Worm (Caenorhabditis elegans) whole organism, L1 larva: ENCODE measurements around the gene Y62H9A.15.

Experiments
- C04F5.9 ChIP-seq: sonication (generic microtip); optimal IDR thresholded peaks from 2 replicates; lab custom pipeline; 2016; ENCODE audit warnings: missing genetic modification characterization, missing compliant biosample characterization
- C16A3.4 ChIP-seq: fragments of 150-350 bp; optimal IDR thresholded peaks from 2 replicates; lab custom pipeline; 2014; ENCODE audit warnings: missing biosample characterization, missing genetic modification characterization
- C34B4.2 ChIP-seq: sonication (generic microtip); optimal IDR thresholded peaks from 2 replicates; lab custom pipeline; 2017; ENCODE audit warnings: mild to moderate bottlenecking, missing genetic modification characterization, missing compliant biosample characterization
- aha-1 ChIP-seq: fragments of 150-350 bp; optimal IDR thresholded peaks from 2 replicates; lab custom pipeline; 2014; ENCODE audit warnings: missing biosample characterization, missing genetic modification characterization
- aly-2 ChIP-seq: fragments of 150-350 bp; optimal IDR thresholded peaks from 2 replicates; lab custom pipeline; 2014; ENCODE audit warnings: missing biosample characterization, missing genetic modification characterization
- ceh-63 ChIP-seq: fragments of 200-800 bp; sonication (Bioruptor generic); optimal IDR thresholded peaks from 2 replicates; lab custom pipeline; 2018; ENCODE audit warnings: mild to moderate bottlenecking, missing genetic modification characterization, missing compliant biosample characterization
- ceh-8 ChIP-seq: fragments of 200-800 bp; sonication (Bioruptor generic); optimal IDR thresholded peaks from 2 replicates; lab custom pipeline; 2018; ENCODE audit warnings: mild to moderate bottlenecking, missing genetic modification characterization, moderate library complexity, missing compliant biosample characterization
- ceh-82 ChIP-seq, 3 experiments: fragments of 150-350 bp in 1 of 3; sonication (generic microtip) in 2 of 3; optimal IDR thresholded peaks; 2 replicates each; lab custom pipeline; 2014 to 2017; ENCODE audit warnings: missing biosample characterization in 3 of 3, missing genetic modification characterization in 3 of 3
- ceh-88 ChIP-seq: fragments of 200-800 bp; sonication (Bioruptor generic); IDR thresholded peaks from 2 replicates; pipeline ENCODE4 v1.3.6; 2022; ENCODE audit warnings: missing genetic modification characterization, missing compliant biosample characterization
- ces-1 ChIP-seq: fragments of 150-350 bp; optimal IDR thresholded peaks from 2 replicates; lab custom pipeline; 2014; ENCODE audit warnings: missing biosample characterization, missing genetic modification reagents, missing genetic modification characterization
- dsc-1 ChIP-seq: sonication (generic microtip); optimal IDR thresholded peaks from 2 replicates; lab custom pipeline; 2016; ENCODE audit warnings: mild to moderate bottlenecking, missing genetic modification characterization, missing compliant biosample characterization
- egl-27 ChIP-seq, 2 experiments: fragments of 150-350 bp in 1 of 2; sonication (generic microtip); optimal IDR thresholded peaks; 3 replicates each; lab custom pipeline; 2017 to 2018; ENCODE audit warnings: missing biosample characterization in 2 of 2, missing genetic modification characterization in 2 of 2, missing genetic modification reagents in 2 of 2
- elt-2 ChIP-seq: sonication (generic microtip); optimal IDR thresholded peaks from 2 replicates; lab custom pipeline; 2016; ENCODE audit warnings: missing genetic modification characterization, mild to moderate bottlenecking, inconsistent platforms, missing compliant biosample characterization, missing genetic modification reagents
- elt-3 ChIP-seq, 6 experiments: fragments of 150-350 bp in 1 of 6; sonication (generic microtip); optimal IDR thresholded peaks; 2 replicates each; lab custom pipeline; 2017 to 2018; ENCODE audit warnings: missing biosample characterization in 6 of 6, missing genetic modification characterization in 6 of 6, inconsistent platforms in 1 of 6
- ets-5 ChIP-seq: fragments of 200-800 bp; sonication (Bioruptor generic); IDR thresholded peaks from 2 replicates; pipeline ENCODE4 v1.3.6; 2022; ENCODE audit warnings: missing genetic modification characterization, missing compliant biosample characterization
- fkh-10 ChIP-seq: sonication (generic microtip); optimal IDR thresholded peaks from 2 replicates; lab custom pipeline; 2017; ENCODE audit warnings: missing biosample characterization, missing genetic modification reagents, missing genetic modification characterization
- fkh-4 ChIP-seq: sonication (generic microtip); optimal IDR thresholded peaks from 2 replicates; lab custom pipeline; 2016; ENCODE audit warnings: missing compliant biosample characterization, missing genetic modification characterization, borderline replicate concordance
- grh-1 ChIP-seq: fragments of 200-800 bp; sonication (Bioruptor generic); IDR thresholded peaks from 2 replicates; pipeline ENCODE4 v1.3.6; 2022; ENCODE audit warnings: missing genetic modification reagents, missing genetic modification characterization, missing compliant biosample characterization
- hpl-2 ChIP-seq: fragments of 150-350 bp; optimal IDR thresholded peaks from 2 replicates; lab custom pipeline; 2014; ENCODE audit warnings: missing biosample characterization, missing genetic modification reagents, missing genetic modification characterization
- irx-1 ChIP-seq: sonication (generic microtip); optimal IDR thresholded peaks from 2 replicates; lab custom pipeline; 2016; ENCODE audit warnings: missing genetic modification characterization, missing compliant biosample characterization
- jun-1 ChIP-seq: fragments of 150-350 bp; optimal IDR thresholded peaks from 2 replicates; lab custom pipeline; 2014; ENCODE audit warnings: missing biosample characterization, missing genetic modification reagents, missing genetic modification characterization
- lin-14 ChIP-seq: fragments of 200-800 bp; sonication (Bioruptor generic); optimal IDR thresholded peaks from 2 replicates; lab custom pipeline; 2018; ENCODE audit warnings: mild to moderate bottlenecking, missing genetic modification characterization, moderate library complexity, missing compliant biosample characterization
- lin-15B ChIP-seq: fragments of 150-350 bp; sonication (generic microtip); optimal IDR thresholded peaks from 3 replicates; lab custom pipeline; 2014; ENCODE audit warnings: missing biosample characterization, missing genetic modification characterization
- lin-35 ChIP-seq, 2 experiments: fragments of 150-350 bp; optimal IDR thresholded peaks; 2 replicates each; lab custom pipeline; 2014; ENCODE audit warnings: missing biosample characterization in 2 of 2, missing genetic modification characterization in 2 of 2, missing genetic modification reagents in 2 of 2
- lin-39 ChIP-seq: fragments of 150-350 bp; optimal IDR thresholded peaks from 2 replicates; lab custom pipeline; 2014; ENCODE audit warnings: missing biosample characterization, missing genetic modification reagents, missing genetic modification characterization
- lsy-2 ChIP-seq, 2 experiments: fragments of 150-350 bp; optimal IDR thresholded peaks; 2 replicates each; lab custom pipeline; 2014; ENCODE audit warnings: missing biosample characterization in 2 of 2, missing genetic modification characterization in 2 of 2
- mdl-1 ChIP-seq, 2 experiments: fragments of 150-350 bp; optimal IDR thresholded peaks; 2 replicates each; lab custom pipeline; 2014 to 2017; ENCODE audit warnings: missing biosample characterization in 2 of 2, missing genetic modification characterization in 2 of 2, inconsistent platforms in 1 of 2
- nhr-12 ChIP-seq: sonication (generic microtip); optimal IDR thresholded peaks from 2 replicates; lab custom pipeline; 2017; ENCODE audit warnings: missing biosample characterization, missing genetic modification characterization
- nhr-19 ChIP-seq: fragments of 200-800 bp; sonication (Bioruptor generic); conservative IDR thresholded peaks from 2 replicates; pipeline ENCODE4 v1.3.6; 2022; ENCODE audit warnings: missing genetic modification characterization, missing compliant biosample characterization
- nhr-20 ChIP-seq: sonication (generic microtip); optimal IDR thresholded peaks from 2 replicates; lab custom pipeline; 2016; ENCODE audit warnings: mild to moderate bottlenecking, missing genetic modification characterization, missing compliant biosample characterization
- nhr-237 ChIP-seq: fragments of 150-350 bp; optimal IDR thresholded peaks from 2 replicates; lab custom pipeline; 2014; ENCODE audit warnings: missing biosample characterization, missing genetic modification characterization
- nhr-84 ChIP-seq: sonication (generic microtip); optimal IDR thresholded peaks from 2 replicates; lab custom pipeline; 2017; ENCODE audit warnings: missing biosample characterization, missing genetic modification characterization
- pag-3 ChIP-seq: sonication (generic microtip); optimal IDR thresholded peaks from 2 replicates; lab custom pipeline; 2017; ENCODE audit warnings: missing genetic modification characterization, mild to moderate bottlenecking, missing compliant biosample characterization, antibody characterized with exemption, borderline replicate concordance; ENCODE audit not compliant: insufficient read depth
- pax-3 ChIP-seq: fragments of 200-800 bp; sonication (Bioruptor generic); optimal IDR thresholded peaks from 2 replicates; lab custom pipeline; 2018; ENCODE audit warnings: mild to moderate bottlenecking, missing genetic modification characterization, moderate library complexity, missing compliant biosample characterization
- skn-1 ChIP-seq: fragments of 150-350 bp; optimal IDR thresholded peaks from 2 replicates; lab custom pipeline; 2014; ENCODE audit warnings: missing biosample characterization, missing genetic modification characterization
- snu-23 ChIP-seq: sonication (generic microtip); optimal IDR thresholded peaks from 2 replicates; lab custom pipeline; 2016; ENCODE audit warnings: missing genetic modification characterization, missing compliant biosample characterization
- sox-4 ChIP-seq: sonication (generic microtip); optimal IDR thresholded peaks from 2 replicates; lab custom pipeline; 2016; ENCODE audit warnings: missing genetic modification characterization, missing compliant biosample characterization
- swsn-7 ChIP-seq: sonication (generic microtip); optimal IDR thresholded peaks from 2 replicates; lab custom pipeline; 2016; ENCODE audit warnings: missing genetic modification characterization, missing compliant biosample characterization
- unc-86 ChIP-seq: sonication (generic microtip); optimal IDR thresholded peaks from 2 replicates; lab custom pipeline; 2016; ENCODE audit warnings: missing genetic modification characterization, missing compliant biosample characterization
- unc-98 ChIP-seq: fragments of 200-800 bp; sonication (Bioruptor generic); IDR thresholded peaks from 2 replicates; pipeline ENCODE4 v1.3.6; 2022; ENCODE audit warnings: missing genetic modification characterization, missing compliant biosample characterization
- vab-15 ChIP-seq: sonication (generic microtip); optimal IDR thresholded peaks from 2 replicates; lab custom pipeline; 2017; ENCODE audit warnings: missing genotype, mild to moderate bottlenecking, missing genetic modification characterization, missing compliant biosample characterization
- zag-1 ChIP-seq: fragments of 150-350 bp; optimal IDR thresholded peaks from 2 replicates; lab custom pipeline; 2014; ENCODE audit warnings: missing biosample characterization, missing genetic modification characterization
- zip-4 ChIP-seq: fragments of 200-800 bp; sonication (Bioruptor generic); optimal IDR thresholded peaks from 2 replicates; lab custom pipeline; 2018; ENCODE audit warnings: mild to moderate bottlenecking, missing genetic modification characterization, moderate library complexity, missing compliant biosample characterization
- ztf-11 ChIP-seq, 2 experiments: sonication (generic microtip); optimal IDR thresholded peaks; 2 replicates each; lab custom pipeline; 2016 to 2017; ENCODE audit warnings: missing genetic modification characterization in 2 of 2, missing biosample characterization in 1 of 2, missing compliant biosample characterization in 1 of 2

Gene Y62H9A.15

ce11 chrX:11908226-11908625 is 1.7 kb downstream of the Y62H9A.15 start:
- no peak for TF ChIP-seq ets-5 (GFP tag; lab: Robert Waterston, UW)
- TF ChIP-seq C04F5.9 (tag; lab: Kevin White, UChicago) = no peak
- TF ChIP-seq egl-27 (tag; optimal IDR thresholded peaks at IDR 0.05; lab: Kevin White, UChicago) = no peak
- no peak for TF ChIP-seq sox-4 (tag; lab: Kevin White, UChicago)
- no peak for TF ChIP-seq C34B4.2 (tag; lab: Kevin White, UChicago)
- no peak for TF ChIP-seq vab-15
- no peak for TF ChIP-seq unc-86
- TF ChIP-seq swsn-7 (tag; lab: Kevin White, UChicago) = no peak
- TF ChIP-seq lin-35 (GFP tag; optimal IDR thresholded peaks at IDR 0.05; lab: Kevin White, UChicago) = peak in 1 of 2 experiments; percentile 14
- peak; percentile 45 for TF ChIP-seq elt-2
- TF ChIP-seq skn-1 = no peak
- TF ChIP-seq ceh-88 = no peak

- TF ChIP-seq elt-3 (tag; optimal IDR thresholded peaks at IDR 0.05; lab: Kevin White, UChicago) (no peak), ceh-82 (tag; optimal IDR thresholded peaks at IDR 0.05; lab: Kevin White, UChicago) (no peak), C16A3.4 (tag; lab: Kevin White, UChicago) (no peak), snu-23 (GFP tag; lab: Kevin White, UChicago) (no peak), lsy-2 (tag; optimal IDR thresholded peaks at IDR 0.05; lab: Kevin White, UChicago) (no peak), sox-4 (tag; lab: Kevin White, UChicago) (no peak), unc-98 (GFP tag; lab: Robert Waterston, UW) (no peak), grh-1 (no peak)
These were observed 2.7 kb downstream of the Y62H9A.15 start, which contains the start of gene Y62H9A.11 for ce11 chrX:11907263-11907662. TSS of gene Y62H9A.11 (minus strand) at chrX:11907363.

ce11 chrX:11906626-11907025 is 3.3 kb downstream of the Y62H9A.15 start:
- no peak for TF ChIP-seq unc-86
- no peak for TF ChIP-seq fkh-10 (GFP tag; lab: Kevin White, UChicago)
- TF ChIP-seq nhr-19 (GFP tag; lab: Robert Waterston, UW) = no peak
- no peak for TF ChIP-seq nhr-84 (tag; lab: Kevin White, UChicago)
- no peak for TF ChIP-seq ceh-63 (GFP tag; lab: Kevin White, UChicago)
- TF ChIP-seq unc-98 (GFP tag; lab: Robert Waterston, UW) = no peak
- no peak for TF ChIP-seq dsc-1
- TF ChIP-seq ces-1 (GFP tag; lab: Kevin White, UChicago) = no peak
- TF ChIP-seq elt-2 = no peak
- TF ChIP-seq zag-1 = no peak
- no peak for TF ChIP-seq C16A3.4 (tag; lab: Kevin White, UChicago)
- TF ChIP-seq C04F5.9 (tag; lab: Kevin White, UChicago) = no peak
- no peak for TF ChIP-seq mdl-1 (tag; optimal IDR thresholded peaks at IDR 0.05; lab: Kevin White, UChicago)
- TF ChIP-seq lin-14 (GFP tag; lab: Kevin White, UChicago) = no peak
- no peak for TF ChIP-seq zip-4 (GFP tag; lab: Kevin White, UChicago)
- no peak for TF ChIP-seq pax-3 (tag; lab: Kevin White, UChicago)
- TF ChIP-seq irx-1 (tag; lab: Kevin White, UChicago) = no peak
- no peak for TF ChIP-seq ztf-11 (tag; optimal IDR thresholded peaks at IDR 0.05; lab: Kevin White, UChicago)
- TF ChIP-seq aly-2 (tag; lab: Kevin White, UChicago) = no peak

- no peak for TF ChIP-seq egl-27 (tag; optimal IDR thresholded peaks at IDR 0.05; lab: Kevin White, UChicago)
- TF ChIP-seq C16A3.4 (tag; lab: Kevin White, UChicago) = no peak
- TF ChIP-seq lin-15B = no peak
- no peak for TF ChIP-seq zag-1
- TF ChIP-seq ztf-11 (tag; optimal IDR thresholded peaks at IDR 0.05; lab: Kevin White, UChicago) = no peak
- TF ChIP-seq nhr-237 = no peak
- no peak for TF ChIP-seq lin-39 (tag; lab: Kevin White, UChicago)
- TF ChIP-seq fkh-10 (GFP tag; lab: Kevin White, UChicago) = no peak
- no peak for TF ChIP-seq lsy-2 (tag; optimal IDR thresholded peaks at IDR 0.05; lab: Kevin White, UChicago)
- no peak for TF ChIP-seq aha-1 (tag; lab: Kevin White, UChicago)
- TF ChIP-seq pag-3 (tag; lab: Kevin White, UChicago) = no peak
- no peak for TF ChIP-seq nhr-20
- no peak for TF ChIP-seq hpl-2 (GFP tag; lab: Kevin White, UChicago)
- no peak for TF ChIP-seq nhr-12 (tag; lab: Kevin White, UChicago)
- TF ChIP-seq C04F5.9 (tag; lab: Kevin White, UChicago) = no peak
- no peak for TF ChIP-seq fkh-4
- no peak for TF ChIP-seq nhr-84 (tag; lab: Kevin White, UChicago)
- TF ChIP-seq ceh-8 = no peak
- no peak for TF ChIP-seq swsn-7 (tag; lab: Kevin White, UChicago)
- no peak for TF ChIP-seq jun-1
These were observed 7.3 kb downstream of the Y62H9A.15 start, which contains the start of gene Y62H9A.10 for ce11 chrX:11902661-11903060. TSS of gene Y62H9A.10 (minus strand) at chrX:11902761.
